Worm (Caenorhabditis elegans): Measurements from ENCODE around the gene srbc-60.

ce11 chrV:762340-762739 is 17.8 kb upstream of the srbc-60 start, which contains the start of gene srp-2:
- TF ChIP-seq snpc-4 (tag; optimal IDR thresholded peaks at IDR 0.05) (no peak), pqm-1 (tag; optimal IDR thresholded peaks at IDR 0.05) (no peak), ceh-82 (tag; optimal IDR thresholded peaks at IDR 0.05) (no peak), elt-3 (tag; optimal IDR thresholded peaks at IDR 0.05) (no peak), nhr-76 (tag; optimal IDR thresholded peaks at IDR 0.05) (no peak), fos-1 (tag; optimal IDR thresholded peaks at IDR 0.05) (no peak), lin-39 (tag; optimal IDR thresholded peaks at IDR 0.05) (no peak), mdl-1 (tag; optimal IDR thresholded peaks at IDR 0.05) (no peak), egl-27 (tag; optimal IDR thresholded peaks at IDR 0.05) (no peak), tbx-2 (tag; optimal IDR thresholded peaks at IDR 0.05) (no peak), ama-1 (optimal IDR thresholded peaks at IDR 0.05) (no peak), zag-1 (tag; optimal IDR thresholded peaks at IDR 0.05) (no peak), unc-62 (GFP tag; optimal IDR thresholded peaks at IDR 0.05) (no peak), pha-4 (tag; optimal IDR thresholded peaks at IDR 0.05) (no peak)

Data from whole organism, L3 larva.